Fruit fly (Drosophila melanogaster) whole organism, embryonic: ENCODE measurements around the gene CG1074.
A peak's percentile ranks its signal among the peaks of the same experiment; 100 is the strongest.

Experiments used
- Atf-2 ChIP-seq: fragments of 200-800 bp; sonication (Bioruptor generic); optimal IDR thresholded peaks from 2 replicates; lab custom pipeline; 2016; ENCODE audit warnings: missing biosample characterization, missing genetic modification characterization
- Atf6 ChIP-seq: fragments of 200-800 bp; sonication (Bioruptor generic); IDR thresholded peaks from 2 replicates; pipeline ENCODE4 v1.3.6; 2022; ENCODE audit warnings: missing biosample characterization, missing genetic modification characterization
- CG10366 ChIP-seq: fragments of 200-800 bp; sonication (Bioruptor generic); IDR thresholded peaks from 2 replicates; pipeline ENCODE4 v1.3.6; 2022; ENCODE audit warnings: missing biosample characterization, missing genetic modification characterization
- CG10543 ChIP-seq: fragments of 200-800 bp; sonication (Bioruptor generic); optimal IDR thresholded peaks from 3 replicates; lab custom pipeline; 2017; ENCODE audit warnings: missing biosample characterization, mild to moderate bottlenecking, missing genetic modification characterization, moderate library complexity
- CG10565 ChIP-seq: fragments of 200-800 bp; sonication (Bioruptor generic); optimal IDR thresholded peaks from 3 replicates; lab custom pipeline; 2016; ENCODE audit warnings: missing biosample characterization, mild to moderate bottlenecking, missing genetic modification characterization
- CG11723 ChIP-seq: fragments of 200-800 bp; sonication (Bioruptor generic); optimal IDR thresholded peaks from 2 replicates; lab custom pipeline; 2017; ENCODE audit warnings: missing biosample characterization, mild to moderate bottlenecking, missing genetic modification characterization
- CG12155 ChIP-seq: fragments of 200-800 bp; sonication (Bioruptor generic); optimal IDR thresholded peaks from 3 replicates; lab custom pipeline; 2016; ENCODE audit warnings: missing biosample characterization, missing genetic modification characterization
- CG14050 ChIP-seq: fragments of 200-800 bp; sonication (Bioruptor generic); IDR thresholded peaks from 3 replicates; pipeline ENCODE4 v1.3.6; 2022; ENCODE audit warnings: missing biosample characterization, missing genetic modification characterization
- CG15011 ChIP-seq: fragments of 200-800 bp; sonication (Bioruptor generic); optimal IDR thresholded peaks from 3 replicates; lab custom pipeline; 2018; ENCODE audit warnings: missing biosample characterization, mild to moderate bottlenecking, missing genetic modification characterization
- CG15696 ChIP-seq: fragments of 200-800 bp; sonication (Bioruptor generic); optimal IDR thresholded peaks from 2 replicates; lab custom pipeline; 2019; ENCODE audit warnings: missing biosample characterization, mild to moderate bottlenecking, missing genetic modification characterization, moderate library complexity
- CG1647 ChIP-seq: fragments of 200-800 bp; sonication (Bioruptor generic); optimal IDR thresholded peaks from 3 replicates; lab custom pipeline; 2016; ENCODE audit warnings: missing biosample characterization, missing genetic modification characterization
- CG17568 ChIP-seq: fragments of 200-800 bp; sonication (Bioruptor generic); optimal IDR thresholded peaks from 2 replicates; lab custom pipeline; 2018; ENCODE audit warnings: missing biosample characterization, mild to moderate bottlenecking, missing genetic modification characterization, moderate library complexity
- CG17612 ChIP-seq: fragments of 200-800 bp; sonication (Bioruptor generic); IDR thresholded peaks from 2 replicates; pipeline ENCODE4 v1.3.6; 2022; ENCODE audit warnings: missing biosample characterization, missing genetic modification characterization
- CG17829 ChIP-seq: fragments of 200-800 bp; optimal IDR thresholded peaks from 2 replicates; lab custom pipeline; 2019; ENCODE audit warnings: missing biosample characterization, mild to moderate bottlenecking, missing genetic modification characterization, moderate library complexity
- CG2116 ChIP-seq: fragments of 200-800 bp; sonication (Bioruptor generic); optimal IDR thresholded peaks from 3 replicates; lab custom pipeline; 2018; ENCODE audit warnings: missing biosample characterization, mild to moderate bottlenecking, missing genetic modification characterization
- CG30020 ChIP-seq: fragments of 200-800 bp; optimal IDR thresholded peaks from 2 replicates; lab custom pipeline; 2019; ENCODE audit warnings: missing biosample characterization, mild to moderate bottlenecking, missing genetic modification characterization, moderate library complexity
- CG6854 ChIP-seq: fragments of 200-800 bp; sonication (Bioruptor generic); optimal IDR thresholded peaks from 3 replicates; lab custom pipeline; 2017; ENCODE audit warnings: missing biosample characterization, mild to moderate bottlenecking, missing genetic modification characterization
- CG7839 ChIP-seq: fragments of 200-800 bp; sonication (Bioruptor generic); optimal IDR thresholded peaks from 3 replicates; lab custom pipeline; 2018; ENCODE audit warnings: missing biosample characterization, mild to moderate bottlenecking, missing genetic modification characterization, moderate library complexity
- CG8281 ChIP-seq: fragments of 200-800 bp; sonication (Bioruptor generic); optimal IDR thresholded peaks from 2 replicates; lab custom pipeline; 2018; ENCODE audit warnings: missing biosample characterization, mild to moderate bottlenecking, missing genetic modification characterization, moderate library complexity
- CG8765 ChIP-seq: fragments of 200-800 bp; sonication (Bioruptor generic); IDR thresholded peaks from 2 replicates; pipeline ENCODE4 v1.3.6; 2022; ENCODE audit warnings: missing biosample characterization, missing genetic modification characterization
- CG9215 ChIP-seq: fragments of 200-800 bp; sonication (Bioruptor generic); IDR thresholded peaks from 2 replicates; pipeline ENCODE4 v1.3.6; 2022; ENCODE audit warnings: missing biosample characterization, missing genetic modification characterization
- CG9817 ChIP-seq: fragments of 200-800 bp; sonication (Bioruptor generic); optimal IDR thresholded peaks from 2 replicates; lab custom pipeline; 2018; ENCODE audit warnings: missing biosample characterization, mild to moderate bottlenecking, missing genetic modification characterization, moderate library complexity
- CHES-1-like ChIP-seq: fragments of 200-800 bp; sonication (Bioruptor generic); optimal IDR thresholded peaks from 2 replicates; lab custom pipeline; 2016; ENCODE audit warnings: missing biosample characterization, missing genetic modification characterization
- D ChIP-seq, 2 experiments: fragments of 200-800 bp in 1 of 2; fragments of >200 bp in 1 of 2; sonication (Bioruptor generic) in 1 of 2; optimal IDR thresholded peaks; 2 replicates in 1 of 2; 3 replicates in 1 of 2; lab custom pipeline; 2017; ENCODE audit warnings: mild to moderate bottlenecking in 1 of 2, missing biosample characterization in 1 of 2, missing genetic modification characterization in 1 of 2, missing genetic modification reagents in 1 of 2
- Dbx ChIP-seq: fragments of 200-800 bp; sonication (Bioruptor generic); IDR thresholded peaks from 3 replicates; pipeline ENCODE4 v1.3.6; 2022; ENCODE audit warnings: missing biosample characterization, missing genetic modification characterization
- Deaf1 ChIP-seq: fragments of 200-800 bp; optimal IDR thresholded peaks from 3 replicates; lab custom pipeline; 2019; ENCODE audit warnings: missing biosample characterization, mild to moderate bottlenecking, missing genetic modification characterization, moderate library complexity
- ERR ChIP-seq: fragments of 200-800 bp; sonication (Bioruptor generic); optimal IDR thresholded peaks from 2 replicates; lab custom pipeline; 2016; ENCODE audit warnings: missing biosample characterization, missing genetic modification characterization
- H15 ChIP-seq: fragments of 200-800 bp; sonication (Bioruptor generic); IDR thresholded peaks from 3 replicates; pipeline ENCODE4 v1.3.6; 2022; ENCODE audit warnings: missing biosample characterization, missing genetic modification characterization
- Neu2 ChIP-seq: fragments of 200-800 bp; sonication (Bioruptor generic); optimal IDR thresholded peaks from 3 replicates; lab custom pipeline; 2016; ENCODE audit warnings: missing biosample characterization, missing genetic modification characterization, borderline replicate concordance
- Nf-YA ChIP-seq: fragments of 200-800 bp; sonication (Bioruptor generic); IDR thresholded peaks from 2 replicates; pipeline ENCODE4 v1.3.6; 2022; ENCODE audit warnings: missing biosample characterization, missing genetic modification characterization
- Oli ChIP-seq: fragments of 200-800 bp; sonication (Bioruptor generic); optimal IDR thresholded peaks from 2 replicates; lab custom pipeline; 2018; ENCODE audit warnings: missing biosample characterization, mild to moderate bottlenecking, missing genetic modification characterization, moderate library complexity
- PHDP ChIP-seq: fragments of 200-800 bp; sonication (Bioruptor generic); optimal IDR thresholded peaks from 3 replicates; lab custom pipeline; 2018; ENCODE audit warnings: missing biosample characterization, mild to moderate bottlenecking, missing genetic modification characterization, moderate library complexity
- Side ChIP-seq: fragments of 200-800 bp; sonication (Bioruptor generic); optimal IDR thresholded peaks from 2 replicates; lab custom pipeline; 2016; ENCODE audit warnings: missing biosample characterization, missing genetic modification characterization
- Sin3A ChIP-seq: fragments of >200 bp; optimal IDR thresholded peaks from 2 replicates; lab custom pipeline; 2018
- Xrp1 ChIP-seq: fragments of 200-800 bp; sonication (Bioruptor generic); IDR thresholded peaks from 2 replicates; pipeline ENCODE4 v1.3.6; 2022; ENCODE audit warnings: missing biosample characterization, missing genetic modification characterization
- ab ChIP-seq: fragments of 200-800 bp; sonication (Bioruptor generic); optimal IDR thresholded peaks from 2 replicates; lab custom pipeline; 2016; ENCODE audit warnings: missing biosample characterization, missing genetic modification characterization
- al ChIP-seq: fragments of 200-800 bp; sonication (Bioruptor generic); IDR thresholded peaks from 2 replicates; pipeline ENCODE4 v1.3.6; 2022; ENCODE audit warnings: missing biosample characterization, missing genetic modification characterization
- br ChIP-seq: fragments of >200 bp; optimal IDR thresholded peaks from 2 replicates; lab custom pipeline; 2017
- chinmo ChIP-seq: fragments of 200-800 bp; sonication (Bioruptor generic); IDR thresholded peaks from 4 replicates; pipeline ENCODE4 v1.3.6; 2022; ENCODE audit warnings: missing biosample characterization, missing genetic modification characterization; ENCODE audit not compliant: partially characterized antibody
- gcm ChIP-seq: fragments of 200-800 bp; sonication (Bioruptor generic); optimal IDR thresholded peaks from 2 replicates; lab custom pipeline; 2019; ENCODE audit warnings: missing biosample characterization, mild to moderate bottlenecking, missing genetic modification characterization, moderate library complexity
- gro ChIP-seq: fragments of 200-800 bp; sonication (Bioruptor generic); optimal IDR thresholded peaks from 2 replicates; lab custom pipeline; 2016; ENCODE audit warnings: missing biosample characterization, missing genetic modification characterization
- her ChIP-seq: fragments of 200-800 bp; sonication (Bioruptor generic); optimal IDR thresholded peaks from 2 replicates; lab custom pipeline; 2016; ENCODE audit warnings: missing biosample characterization, missing genetic modification characterization
- kay ChIP-seq: fragments of 200-800 bp; sonication (Bioruptor generic); optimal IDR thresholded peaks from 2 replicates; lab custom pipeline; 2016; ENCODE audit warnings: missing biosample characterization, missing genetic modification characterization
- lab ChIP-seq: fragments of 200-800 bp; sonication (Bioruptor generic); optimal IDR thresholded peaks from 3 replicates; lab custom pipeline; 2017; ENCODE audit warnings: missing biosample characterization, missing genetic modification characterization, mild to moderate bottlenecking, moderate library complexity, missing genetic modification reagents
- oc ChIP-seq: fragments of 200-800 bp; sonication (Bioruptor generic); optimal IDR thresholded peaks from 2 replicates; lab custom pipeline; 2018; ENCODE audit warnings: missing biosample characterization, mild to moderate bottlenecking, missing genetic modification characterization, moderate library complexity
- otp ChIP-seq: fragments of 200-800 bp; sonication (Bioruptor generic); IDR thresholded peaks from 3 replicates; pipeline ENCODE4, ENCODE4 v1.3.6; 2022; ENCODE audit warnings: missing biosample characterization, missing genetic modification characterization
- sqz ChIP-seq: fragments of 200-800 bp; sonication (Bioruptor generic); optimal IDR thresholded peaks from 3 replicates; lab custom pipeline; 2018; ENCODE audit warnings: missing biosample characterization, mild to moderate bottlenecking, missing genetic modification characterization
- tio ChIP-seq: fragments of 200-800 bp; sonication (Bioruptor generic); optimal IDR thresholded peaks from 2 replicates; lab custom pipeline; 2017; ENCODE audit warnings: missing biosample characterization, missing genetic modification characterization, inconsistent platforms
- tll ChIP-seq, 2 experiments: fragments of 200-800 bp in 1 of 2; fragments of >200 bp in 1 of 2; sonication (Bioruptor generic) in 1 of 2; optimal IDR thresholded peaks; 2 replicates each; lab custom pipeline; 2017 to 2019; ENCODE audit warnings: missing biosample characterization in 2 of 2, missing genetic modification characterization in 2 of 2, mild to moderate bottlenecking in 1 of 2, moderate library complexity in 1 of 2
- toy ChIP-seq: fragments of 200-800 bp; sonication (Bioruptor generic); IDR thresholded peaks from 2 replicates; pipeline ENCODE4 v1.3.6; 2022; ENCODE audit warnings: missing biosample characterization, missing genetic modification characterization
- tup ChIP-seq: fragments of 200-800 bp; sonication (Bioruptor generic); optimal IDR thresholded peaks from 2 replicates; lab custom pipeline; 2016; ENCODE audit warnings: missing biosample characterization, mild to moderate bottlenecking, missing genetic modification characterization, moderate library complexity

Gene CG1074

dm6 chr3R:4399810-4400496 lies 33.8 kb upstream of the CG1074 start (continued):
- peak; percentile 4 for TF ChIP-seq Oli (tag; lab: Kevin White, UChicago)
- peak; percentile 85 for TF ChIP-seq CG11723
- no peak for TF ChIP-seq gro (GFP tag; lab: Kevin White, UChicago)
- TF ChIP-seq CG14050 (GFP tag; lab: Robert Waterston, UW) = no peak
- TF ChIP-seq CG15696 (tag; lab: Kevin White, UChicago) = no peak
- no peak for TF ChIP-seq Deaf1 (tag; lab: Kevin White, UChicago)
- no peak for TF ChIP-seq CG10543 (GFP tag; lab: Kevin White, UChicago)
- no peak for TF ChIP-seq CG1647 (GFP tag; lab: Kevin White, UChicago)
- no peak for TF ChIP-seq tup
- 0 out of 2 replicates have a peak, but pooled peaks have one; percentile 26 for TF ChIP-seq CG9215 (GFP tag; lab: Robert Waterston, UW)
- TF ChIP-seq her = no peak
- no peak for TF ChIP-seq CG12155 (GFP tag; lab: Kevin White, UChicago)
- TF ChIP-seq otp (GFP tag; lab: Robert Waterston, UW) = no peak
- peak; percentile 45 for TF ChIP-seq CG7839 (tag; lab: Kevin White, UChicago)
- TF ChIP-seq D (optimal IDR thresholded peaks at IDR 0.05; lab: Kevin White, UChicago) = no peak
- no peak for TF ChIP-seq D (GFP tag; optimal IDR thresholded peaks at IDR 0.05; lab: Kevin White, UChicago)
- no peak for TF ChIP-seq PHDP (tag; lab: Kevin White, UChicago)
- no peak for TF ChIP-seq CG10565
- TF ChIP-seq Side = no peak
- TF ChIP-seq CG2116 (GFP tag; lab: Kevin White, UChicago) = peak; percentile 57
- TF ChIP-seq Sin3A (lab: Kevin White, UChicago) = peak; percentile 4
- no peak for TF ChIP-seq Dbx (GFP tag; lab: Robert Waterston, UW)
- TF ChIP-seq CG10366 (GFP tag; lab: Robert Waterston, UW) = no peak
- TF ChIP-seq kay (GFP tag; lab: Kevin White, UChicago) = no peak
- no peak for TF ChIP-seq lab (GFP tag; lab: Kevin White, UChicago)
- TF ChIP-seq CG8281 = no peak
- no peak for TF ChIP-seq tio (GFP tag; lab: Kevin White, UChicago)
- no peak for TF ChIP-seq CG17568 (GFP tag; lab: Kevin White, UChicago)
- TF ChIP-seq Xrp1 (GFP tag; lab: Robert Waterston, UW) = no peak
- peak; percentile 5 for TF ChIP-seq CG9817
- TF ChIP-seq CG17612 = no peak
- no peak for TF ChIP-seq CG8765 (GFP tag; lab: Robert Waterston, UW)
- TF ChIP-seq chinmo (GFP tag; lab: Robert Waterston, UW) = no peak
- no peak for TF ChIP-seq br
- no peak for TF ChIP-seq CG17829 (tag; lab: Kevin White, UChicago)
- no peak for TF ChIP-seq Atf6 (GFP tag; lab: Robert Waterston, UW)
- TF ChIP-seq gcm (GFP tag; lab: Kevin White, UChicago) = no peak
- TF ChIP-seq ERR (GFP tag; lab: Kevin White, UChicago) = no peak
- no peak for TF ChIP-seq Atf-2
- TF ChIP-seq H15 (GFP tag; lab: Robert Waterston, UW) = no peak
- no peak for TF ChIP-seq Neu2 (GFP tag; lab: Kevin White, UChicago)
- TF ChIP-seq al = no peak
- no peak for TF ChIP-seq toy (GFP tag; lab: Robert Waterston, UW)
- no peak for TF ChIP-seq Nf-YA
- TF ChIP-seq tll (GFP tag; optimal IDR thresholded peaks at IDR 0.05; lab: Kevin White, UChicago) = no peak
- TF ChIP-seq CG6854 (GFP tag; lab: Kevin White, UChicago) = no peak
- TF ChIP-seq CG30020 (tag; lab: Kevin White, UChicago) = peak; percentile 99
- no peak for TF ChIP-seq ab
- TF ChIP-seq oc = no peak
- no peak for TF ChIP-seq sqz
- TF ChIP-seq CG15011 (GFP tag; lab: Kevin White, UChicago) = no peak
- no peak for TF ChIP-seq CHES-1-like (GFP tag; lab: Kevin White, UChicago)
